Fruit fly (Drosophila melanogaster) whole organism, embryonic: ENCODE results near the gene nol.
A peak's percentile ranks its signal among the peaks of the same experiment; 100 is the strongest.

Experiments
- Abd-B ChIP-seq: fragments of 200-800 bp; sonication (Bioruptor generic); optimal IDR thresholded peaks from 2 replicates; lab custom pipeline; 2018; ENCODE audit warnings: missing biosample characterization, mild to moderate bottlenecking, missing genetic modification characterization, moderate library complexity
- Ada2b ChIP-seq: fragments of 200-800 bp; sonication (Bioruptor generic); IDR thresholded peaks from 2 replicates; pipeline ENCODE4 v1.3.6; 2022; ENCODE audit warnings: missing biosample characterization, missing genetic modification characterization
- Awh ChIP-seq: fragments of 200-800 bp; sonication (Bioruptor generic); IDR thresholded peaks from 2 replicates; pipeline ENCODE4, ENCODE4 v1.3.6; 2022; ENCODE audit warnings: missing biosample characterization, missing genetic modification characterization
- CG1233 ChIP-seq: fragments of 200-800 bp; sonication (Bioruptor generic); optimal IDR thresholded peaks from 4 replicates; lab custom pipeline; 2018; ENCODE audit warnings: missing biosample characterization, mild to moderate bottlenecking, missing genetic modification characterization
- CG15479 ChIP-seq: fragments of 200-800 bp; sonication (Bioruptor generic); optimal IDR thresholded peaks from 3 replicates; lab custom pipeline; 2019; ENCODE audit warnings: missing biosample characterization, mild to moderate bottlenecking, missing genetic modification characterization, moderate library complexity
- CG33213 ChIP-seq: fragments of 200-800 bp; sonication (Bioruptor generic); optimal IDR thresholded peaks from 3 replicates; lab custom pipeline; 2016; ENCODE audit warnings: missing biosample characterization, missing genetic modification characterization
- CG3995 ChIP-seq: fragments of 200-800 bp; sonication (Bioruptor generic); optimal IDR thresholded peaks from 3 replicates; lab custom pipeline; 2016; ENCODE audit warnings: missing biosample characterization, missing genetic modification characterization
- CG4360 ChIP-seq: fragments of 200-800 bp; sonication (Bioruptor generic); IDR thresholded peaks from 2 replicates; pipeline ENCODE4 v1.3.6; 2022; ENCODE audit warnings: missing biosample characterization, missing genetic modification characterization
- CG4854 ChIP-seq: fragments of 200-800 bp; sonication (Bioruptor generic); optimal IDR thresholded peaks from 2 replicates; lab custom pipeline; 2016; ENCODE audit warnings: missing biosample characterization, missing genetic modification characterization, inconsistent platforms
- CG5180 ChIP-seq: fragments of 200-800 bp; sonication (Bioruptor generic); optimal IDR thresholded peaks from 3 replicates; lab custom pipeline; 2017; ENCODE audit warnings: missing biosample characterization, missing genetic modification characterization, mild to moderate bottlenecking, moderate library complexity, missing genetic modification reagents
- CG6791 ChIP-seq: fragments of 200-800 bp; sonication (Bioruptor generic); IDR thresholded peaks from 3 replicates; pipeline ENCODE4 v1.3.6; 2022; ENCODE audit warnings: missing biosample characterization, missing genetic modification characterization; ENCODE audit not compliant: partially characterized antibody
- CG6813 ChIP-seq: fragments of 200-800 bp; sonication (Bioruptor generic); optimal IDR thresholded peaks from 2 replicates; lab custom pipeline; 2017; ENCODE audit warnings: missing biosample characterization, missing genetic modification characterization, mild to moderate bottlenecking, moderate library complexity, missing genetic modification reagents
- CG6854 ChIP-seq: fragments of 200-800 bp; sonication (Bioruptor generic); optimal IDR thresholded peaks from 3 replicates; lab custom pipeline; 2017; ENCODE audit warnings: missing biosample characterization, mild to moderate bottlenecking, missing genetic modification characterization
- CG7963 ChIP-seq: fragments of 200-800 bp; sonication (Bioruptor generic); IDR thresholded peaks from 3 replicates; pipeline ENCODE4 v1.3.6; 2022; ENCODE audit warnings: missing biosample characterization, missing genetic modification characterization; ENCODE audit not compliant: partially characterized antibody
- CG8944 ChIP-seq: fragments of 200-800 bp; sonication (Bioruptor generic); optimal IDR thresholded peaks from 3 replicates; lab custom pipeline; 2016; ENCODE audit warnings: missing biosample characterization, missing genetic modification characterization
- Dfd ChIP-seq, 2 experiments: fragments of >200 bp; optimal IDR thresholded peaks; 2 replicates each; lab custom pipeline; 2017; ENCODE audit warnings: missing biosample characterization in 2 of 2, missing genetic modification characterization in 2 of 2
- Doc2 ChIP-seq: fragments of 200-800 bp; sonication (Bioruptor generic); IDR thresholded peaks from 2 replicates; pipeline ENCODE4 v1.3.6; 2022; ENCODE audit warnings: missing biosample characterization, missing genetic modification characterization
- Dp ChIP-seq: fragments of 200-800 bp; sonication (Bioruptor generic); optimal IDR thresholded peaks from 2 replicates; lab custom pipeline; 2018; ENCODE audit warnings: missing biosample characterization, mild to moderate bottlenecking, missing genetic modification characterization, moderate library complexity
- Drgx ChIP-seq: fragments of 200-800 bp; sonication (Bioruptor generic); IDR thresholded peaks from 2 replicates; pipeline ENCODE4 v1.3.6; 2022; ENCODE audit warnings: missing biosample characterization, missing genetic modification characterization
- H2.0 ChIP-seq: fragments of 200-800 bp; sonication (Bioruptor generic); IDR thresholded peaks from 2 replicates; pipeline ENCODE4 v1.3.6; 2022; ENCODE audit warnings: missing biosample characterization, missing genetic modification characterization
- Nf-YA ChIP-seq: fragments of 200-800 bp; sonication (Bioruptor generic); IDR thresholded peaks from 2 replicates; pipeline ENCODE4 v1.3.6; 2022; ENCODE audit warnings: missing biosample characterization, missing genetic modification characterization
- Oli ChIP-seq: fragments of 200-800 bp; sonication (Bioruptor generic); optimal IDR thresholded peaks from 2 replicates; lab custom pipeline; 2018; ENCODE audit warnings: missing biosample characterization, mild to moderate bottlenecking, missing genetic modification characterization, moderate library complexity
- Opbp ChIP-seq: fragments of 200-800 bp; sonication (Bioruptor generic); IDR thresholded peaks from 3 replicates; pipeline ENCODE4 v1.3.6; 2022; ENCODE audit warnings: missing biosample characterization, missing genetic modification characterization; ENCODE audit not compliant: partially characterized antibody
- Sox100B ChIP-seq: fragments of 200-800 bp; sonication (Bioruptor generic); optimal IDR thresholded peaks from 3 replicates; lab custom pipeline; 2018; ENCODE audit warnings: missing biosample characterization, mild to moderate bottlenecking, missing genetic modification characterization
- Sox102F ChIP-seq: fragments of 200-800 bp; sonication (Bioruptor generic); optimal IDR thresholded peaks from 2 replicates; lab custom pipeline; 2018; ENCODE audit warnings: missing biosample characterization, mild to moderate bottlenecking, missing genetic modification characterization, moderate library complexity
- ara ChIP-seq: fragments of 200-800 bp; sonication (Bioruptor generic); IDR thresholded peaks from 2 replicates; pipeline ENCODE4 v1.3.6; 2022; ENCODE audit warnings: missing biosample characterization, missing genetic modification characterization
- ash1 ChIP-seq: fragments of 200-800 bp; sonication (Bioruptor generic); optimal IDR thresholded peaks from 2 replicates; lab custom pipeline; 2018; ENCODE audit warnings: missing biosample characterization, mild to moderate bottlenecking, missing genetic modification characterization
- az2 ChIP-seq: fragments of 200-800 bp; sonication (Bioruptor generic); optimal IDR thresholded peaks from 3 replicates; lab custom pipeline; 2016; ENCODE audit warnings: missing biosample characterization, missing genetic modification characterization
- bigmax ChIP-seq: fragments of 200-800 bp; sonication (Bioruptor generic); optimal IDR thresholded peaks from 2 replicates; lab custom pipeline; 2018; ENCODE audit warnings: missing biosample characterization, mild to moderate bottlenecking, missing genetic modification characterization
- chif ChIP-seq, 2 experiments: fragments of 200-800 bp; sonication (Bioruptor generic); optimal IDR thresholded peaks; 3 replicates each; lab custom pipeline; 2016; ENCODE audit warnings: missing biosample characterization in 2 of 2, missing genetic modification characterization in 2 of 2
- chm ChIP-seq: fragments of 200-800 bp; sonication (Bioruptor generic); IDR thresholded peaks from 2 replicates; pipeline ENCODE4 v1.3.6; 2022; ENCODE audit warnings: missing biosample characterization, missing genetic modification characterization
- crc ChIP-seq: fragments of 200-800 bp; sonication (Bioruptor generic); optimal IDR thresholded peaks from 2 replicates; lab custom pipeline; 2016; ENCODE audit warnings: missing biosample characterization, missing genetic modification characterization
- crol ChIP-seq: fragments of 200-800 bp; sonication (Bioruptor generic); IDR thresholded peaks from 2 replicates; pipeline ENCODE4 v1.3.6; 2022; ENCODE audit warnings: missing biosample characterization, missing genetic modification characterization
- dmrt99B ChIP-seq: fragments of 200-800 bp; sonication (Bioruptor generic); optimal IDR thresholded peaks from 2 replicates; lab custom pipeline; 2018; ENCODE audit warnings: missing biosample characterization, mild to moderate bottlenecking, missing genetic modification characterization, moderate library complexity
- emc ChIP-seq: fragments of 200-800 bp; sonication (Bioruptor generic); optimal IDR thresholded peaks from 2 replicates; lab custom pipeline; 2016; ENCODE audit warnings: missing biosample characterization, missing genetic modification characterization
- fd64A ChIP-seq: fragments of 200-800 bp; sonication (Bioruptor generic); optimal IDR thresholded peaks from 3 replicates; lab custom pipeline; 2018; ENCODE audit warnings: missing biosample characterization, mild to moderate bottlenecking, missing genetic modification characterization
- gro ChIP-seq: fragments of 200-800 bp; sonication (Bioruptor generic); optimal IDR thresholded peaks from 2 replicates; lab custom pipeline; 2016; ENCODE audit warnings: missing biosample characterization, missing genetic modification characterization
- lola ChIP-seq, 3 experiments: fragments of >200 bp in 2 of 3; fragments of 200-800 bp in 1 of 3; sonication (Bioruptor generic) in 1 of 3; optimal IDR thresholded peaks; 2 replicates each; lab custom pipeline; 2017 to 2019; ENCODE audit warnings: missing biosample characterization in 3 of 3, missing genetic modification characterization in 3 of 3, mild to moderate bottlenecking in 1 of 3, moderate library complexity in 1 of 3
- maf-S ChIP-seq: fragments of 200-800 bp; sonication (Bioruptor generic); optimal IDR thresholded peaks from 2 replicates; lab custom pipeline; 2016; ENCODE audit warnings: missing biosample characterization, missing genetic modification characterization
- pb ChIP-seq: fragments of 200-800 bp; sonication (Bioruptor generic); optimal IDR thresholded peaks from 3 replicates; lab custom pipeline; 2016; ENCODE audit warnings: missing biosample characterization, missing genetic modification characterization
- pnt ChIP-seq: fragments of 200-800 bp; sonication (Bioruptor generic); optimal IDR thresholded peaks from 3 replicates; lab custom pipeline; 2016; ENCODE audit warnings: missing biosample characterization, missing genetic modification characterization
- ro ChIP-seq: fragments of 200-800 bp; sonication (Bioruptor generic); IDR thresholded peaks from 2 replicates; pipeline ENCODE4 v1.3.6; 2022; ENCODE audit warnings: missing biosample characterization, missing genetic modification characterization
- run ChIP-seq: fragments of 200-800 bp; sonication (Bioruptor generic); optimal IDR thresholded peaks from 3 replicates; lab custom pipeline; 2018; ENCODE audit warnings: missing biosample characterization, mild to moderate bottlenecking, missing genetic modification characterization
- sd ChIP-seq: fragments of 200-800 bp; sonication (Bioruptor generic); optimal IDR thresholded peaks from 3 replicates; lab custom pipeline; 2018; ENCODE audit warnings: missing biosample characterization, mild to moderate bottlenecking, missing genetic modification characterization, moderate library complexity
- sens ChIP-seq: fragments of 200-800 bp; sonication (Bioruptor generic); peaks from one replicate; lab custom pipeline; 2016; ENCODE audit warnings: missing biosample characterization, missing genetic modification characterization
- tup ChIP-seq: fragments of 200-800 bp; sonication (Bioruptor generic); optimal IDR thresholded peaks from 2 replicates; lab custom pipeline; 2016; ENCODE audit warnings: missing biosample characterization, mild to moderate bottlenecking, missing genetic modification characterization, moderate library complexity
- usp ChIP-seq: fragments of >200 bp; optimal IDR thresholded peaks from 2 replicates; lab custom pipeline; 2017; ENCODE audit warnings: missing biosample characterization, missing genetic modification characterization
- vfl ChIP-seq: fragments of 200-800 bp; sonication (Bioruptor generic); optimal IDR thresholded peaks from 2 replicates; lab custom pipeline; 2016; ENCODE audit warnings: missing biosample characterization, missing genetic modification characterization
- vnd ChIP-seq: fragments of 200-800 bp; sonication (Bioruptor generic); IDR thresholded peaks from 3 replicates; pipeline ENCODE4 v1.3.6; 2022; ENCODE audit warnings: missing biosample characterization, missing genetic modification characterization; ENCODE audit not compliant: partially characterized antibody
- wdn ChIP-seq: fragments of 200-800 bp; sonication (Bioruptor generic); IDR thresholded peaks from 2 replicates; pipeline ENCODE4 v1.3.6; 2022; ENCODE audit warnings: missing biosample characterization, missing genetic modification characterization
- zen ChIP-seq: fragments of 200-800 bp; sonication (Bioruptor generic); optimal IDR thresholded peaks from 3 replicates; lab custom pipeline; 2018; ENCODE audit warnings: missing biosample characterization, mild to moderate bottlenecking, missing genetic modification characterization, moderate library complexity

Gene nol

DNA sequence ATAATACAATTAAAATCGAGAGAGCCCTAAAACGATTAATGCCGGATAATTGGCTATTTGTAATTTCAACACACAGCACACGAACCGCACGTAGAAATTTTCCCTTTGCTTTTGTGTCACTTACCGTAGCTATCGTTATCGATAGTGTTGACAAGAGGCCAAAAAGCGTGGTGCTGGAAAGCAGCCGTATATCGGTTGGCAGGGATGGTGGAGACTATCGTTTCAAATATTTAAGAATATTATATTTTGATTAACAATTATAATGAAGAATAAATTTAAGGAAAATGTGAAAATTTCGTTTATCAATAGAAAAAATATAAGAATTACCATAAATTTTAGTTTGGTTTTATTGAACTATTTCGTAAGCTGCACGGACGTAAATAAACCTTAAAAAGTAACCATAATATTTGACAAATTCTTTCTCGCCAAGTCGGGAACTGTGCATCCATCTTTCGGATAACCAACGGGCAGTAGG, 37.6 kb upstream of the nol start, which contains the start of gene JIL-1 (continued):
- TF ChIP-seq Sox102F (peak; percentile 42), CG8944 (GFP tag; lab: Kevin White, UChicago) (peak; percentile 12), maf-S (GFP tag; lab: Kevin White, UChicago) (no peak), CG5180 (no peak), Opbp (peak; percentile 93), Oli (tag; lab: Kevin White, UChicago) (peak; percentile 35), usp (GFP tag; lab: Kevin White, UChicago) (no peak), CG1233 (GFP tag; lab: Kevin White, UChicago) (peak; percentile 56), gro (GFP tag; lab: Kevin White, UChicago) (peak; percentile 48), az2 (GFP tag; lab: Kevin White, UChicago) (peak; percentile 48), CG6854 (no peak), Ada2b (GFP tag; lab: Robert Waterston, UW) (peak; percentile 66), Dfd (GFP tag; optimal IDR thresholded peaks at IDR 0.05; lab: Kevin White, UChicago) (no peak), CG6813 (GFP tag; lab: Kevin White, UChicago) (no peak), lola (GFP tag; optimal IDR thresholded peaks at IDR 0.05; lab: Kevin White, UChicago) (peak in 1 of 3 experiments; percentile 30), ash1 (no peak), CG3995 (peak; percentile 41), CG7963 (GFP tag; lab: Robert Waterston, UW) (peak; percentile 79), CG15479 (no peak), Nf-YA (GFP tag; lab: Robert Waterston, UW) (peak; percentile 9; the same call in 1 of the 2 replicates), Doc2 (GFP tag; lab: Robert Waterston, UW) (no peak), fd64A (GFP tag; lab: Kevin White, UChicago) (no peak), emc (GFP tag; lab: Kevin White, UChicago) (peak; percentile 8), Dp (GFP tag; lab: Kevin White, UChicago) (peak; percentile 22), pnt (GFP tag; lab: Kevin White, UChicago) (no peak), Drgx (GFP tag; lab: Robert Waterston, UW) (peak; percentile 24; the same call in 1 of the 2 replicates), bigmax (no peak), Awh (GFP tag; lab: Robert Waterston, UW) (no peak), CG4360 (GFP tag; lab: Robert Waterston, UW) (peak; percentile 44), sens (peak; percentile 84), dmrt99B (tag; lab: Kevin White, UChicago) (peak; percentile 16), sd (tag; lab: Kevin White, UChicago) (no peak), vfl (GFP tag; lab: Kevin White, UChicago) (peak; percentile 64), pb (GFP tag; lab: Kevin White, UChicago) (no peak), chm (GFP tag; lab: Robert Waterston, UW) (peak; percentile 51), zen (tag; lab: Kevin White, UChicago) (peak; percentile 55), ara (GFP tag; lab: Robert Waterston, UW) (peak; percentile 68; the same call in 1 of the 2 replicates), CG4854 (GFP tag; lab: Kevin White, UChicago) (peak; percentile 48), tup (peak; percentile 3), Sox100B (GFP tag; lab: Kevin White, UChicago) (peak; percentile 29), H2.0 (peak; percentile 67), crc (GFP tag; lab: Kevin White, UChicago) (no peak), CG33213 (GFP tag; lab: Kevin White, UChicago) (peak; percentile 58), wdn (GFP tag; lab: Robert Waterston, UW) (peak; percentile 65), Abd-B (GFP tag; lab: Kevin White, UChicago) (peak; percentile 26), ro (GFP tag; lab: Robert Waterston, UW) (no peak), crol (GFP tag; lab: Robert Waterston, UW) (no peak), CG6791 (GFP tag; lab: Robert Waterston, UW) (peak; percentile 91), run (tag; lab: Kevin White, UChicago) (no peak), chif (GFP tag; optimal IDR thresholded peaks at IDR 0.05; lab: Kevin White, UChicago) (peak; percentile 2 to 20), vnd (GFP tag; lab: Robert Waterston, UW) (peak; percentile 77)
